Fruit fly (Drosophila melanogaster) whole organism, pupa: ENCODE data around the gene Coq2.

Experiments used
- CG12605 ChIP-seq: fragments of 200-800 bp; sonication (Bioruptor generic); IDR thresholded peaks from 2 replicates; pipeline ENCODE4 v1.3.6; 2022; ENCODE audit warnings: missing biosample characterization, missing genetic modification characterization
- CG14655 ChIP-seq: fragments of 200-800 bp; sonication (Bioruptor generic); optimal IDR thresholded peaks from 3 replicates; lab custom pipeline; 2017; ENCODE audit warnings: mild to moderate bottlenecking, missing biosample characterization, missing genetic modification reagents, missing genetic modification characterization
- CG15710 ChIP-seq: fragments of 200-800 bp; sonication (Bioruptor generic); optimal IDR thresholded peaks from 2 replicates; lab custom pipeline; 2018; ENCODE audit warnings: missing biosample characterization, mild to moderate bottlenecking, missing genetic modification characterization, moderate library complexity
- D1 ChIP-seq: fragments of 200-800 bp; sonication (Bioruptor generic); optimal IDR thresholded peaks from 2 replicates; lab custom pipeline; 2018; ENCODE audit warnings: missing biosample characterization, mild to moderate bottlenecking, missing genetic modification characterization, moderate library complexity
- EcR ChIP-seq: fragments of 200-800 bp; sonication (Bioruptor generic); optimal IDR thresholded peaks from 3 replicates; lab custom pipeline; 2019; ENCODE audit warnings: missing biosample characterization, missing genetic modification characterization, mild to moderate bottlenecking, moderate library complexity, missing genetic modification reagents
- Pif1B ChIP-seq: fragments of 200-800 bp; sonication (Bioruptor generic); optimal IDR thresholded peaks from 3 replicates; lab custom pipeline; 2016; ENCODE audit warnings: missing biosample characterization, missing genetic modification characterization
- Snoo ChIP-seq: fragments of 200-800 bp; sonication (Bioruptor generic); optimal IDR thresholded peaks from 3 replicates; lab custom pipeline; 2017; ENCODE audit warnings: missing biosample characterization, mild to moderate bottlenecking, missing genetic modification characterization, inconsistent platforms
- fd96Ca ChIP-seq: fragments of 200-800 bp; sonication (Bioruptor generic); IDR thresholded peaks from 3 replicates; pipeline ENCODE4 v1.3.6; 2022; ENCODE audit warnings: missing biosample characterization, missing genetic modification characterization

DNA sequence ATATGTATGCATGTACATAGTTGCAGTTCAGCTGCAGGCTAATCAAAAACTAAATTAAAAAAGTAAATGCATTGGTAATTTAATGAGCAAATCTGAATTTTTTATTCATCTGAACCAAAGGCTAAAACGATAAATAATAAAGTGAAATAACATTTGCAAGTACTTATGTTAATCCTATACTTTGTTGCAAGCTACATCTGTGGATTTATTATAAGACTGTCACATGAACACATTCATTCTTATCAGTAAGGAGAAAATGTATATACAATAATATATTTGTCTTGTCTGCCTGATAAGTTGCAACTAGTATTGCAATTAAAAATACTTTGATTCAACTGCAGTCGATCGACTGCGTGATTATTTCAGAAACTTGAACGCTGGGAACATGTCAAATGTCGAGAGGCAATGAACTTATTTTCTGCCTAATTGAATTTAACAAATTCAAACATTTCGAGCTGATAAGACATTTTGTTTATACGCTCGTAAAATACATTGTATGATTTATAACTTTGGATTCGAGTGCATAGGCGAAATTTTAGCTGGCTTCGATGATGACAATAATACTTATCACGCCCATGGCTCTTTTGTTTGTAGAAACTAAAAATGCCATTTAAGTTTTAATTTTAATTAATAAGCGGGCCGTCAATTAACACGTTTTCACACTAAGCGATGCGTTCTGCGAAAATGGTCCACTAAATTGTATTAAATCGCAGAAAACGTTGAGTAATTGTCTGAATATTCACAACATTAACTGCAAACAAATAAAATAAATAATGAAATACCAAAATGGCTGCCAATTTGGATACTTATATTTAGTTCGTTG is 11.8 kb upstream of the Coq2 start:
- TF ChIP-seq CG12605 (GFP tag; lab: Robert Waterston, UW): no peak
- TF ChIP-seq D1: no peak
- no peak for TF ChIP-seq Snoo (tag; lab: Kevin White, UChicago)
- TF ChIP-seq CG15710 (tag; lab: Kevin White, UChicago): no peak
- TF ChIP-seq CG14655 (GFP tag; lab: Kevin White, UChicago): no peak
- no peak for TF ChIP-seq fd96Ca (GFP tag; lab: Robert Waterston, UW)
- no peak for TF ChIP-seq EcR (GFP tag; lab: Kevin White, UChicago)
- no peak for TF ChIP-seq Pif1B
